Worm (Caenorhabditis elegans) whole organism, L4/young adult: ENCODE measurements around the gene aqp-5.

Source experiments
- W03F9.2 ChIP-seq: fragments of 150-350 bp; optimal IDR thresholded peaks from 2 replicates; lab custom pipeline; 2014; ENCODE audit warnings: missing biosample characterization, missing genetic modification characterization
- dao-5 ChIP-seq: sonication (generic microtip); optimal IDR thresholded peaks from 2 replicates; lab custom pipeline; 2016; ENCODE audit warnings: missing genotype, missing genetic modification characterization, moderate library complexity, missing compliant biosample characterization
- him-1 ChIP-seq: sonication (generic microtip); optimal IDR thresholded peaks from 2 replicates; lab custom pipeline; 2016; ENCODE audit warnings: missing genotype, missing genetic modification reagents, missing genetic modification characterization, missing compliant biosample characterization

- TF ChIP-seq W03F9.2: no peak
- no peak for TF ChIP-seq dao-5 (tag; lab: Kevin White, UChicago)
- no peak for TF ChIP-seq him-1
Observed at ce11 chrV:10467104-10467503, 24.4 kb upstream of the aqp-5 start.
